Worm (Caenorhabditis elegans) whole organism, late embryonic: Measurements from ENCODE around the gene nlp-43.

ENCODE experiments used
- C38D4.7 ChIP-seq: fragments of 200-800 bp; sonication (Bioruptor generic); optimal IDR thresholded peaks from 2 replicates; lab custom pipeline; 2018; ENCODE audit warnings: mild to moderate bottlenecking, missing genetic modification characterization, moderate library complexity, missing compliant biosample characterization
- K02D7.2 ChIP-seq: sonication (generic microtip); optimal IDR thresholded peaks from 2 replicates; lab custom pipeline; 2017; ENCODE audit warnings: mild to moderate bottlenecking, missing genetic modification characterization, missing compliant biosample characterization
- K09A11.1 ChIP-seq: sonication (generic microtip); optimal IDR thresholded peaks from 2 replicates; lab custom pipeline; 2017; ENCODE audit warnings: antibody characterized with exemption, mild to moderate bottlenecking, missing genetic modification characterization, missing compliant biosample characterization; ENCODE audit not compliant: insufficient read depth
- T23F11.4 ChIP-seq: fragments of 200-800 bp; sonication (Bioruptor generic); optimal IDR thresholded peaks from 2 replicates; lab custom pipeline; 2018; ENCODE audit warnings: mild to moderate bottlenecking, missing genetic modification characterization, missing compliant biosample characterization
- Y22D7AL.16 ChIP-seq: sonication (generic microtip); optimal IDR thresholded peaks from 2 replicates; lab custom pipeline; 2016; ENCODE audit warnings: missing genetic modification characterization, missing compliant biosample characterization
- ceh-18 ChIP-seq: sonication (generic microtip); optimal IDR thresholded peaks from 2 replicates; lab custom pipeline; 2016; ENCODE audit warnings: missing genetic modification characterization, missing compliant biosample characterization
- ceh-2 ChIP-seq: sonication (generic microtip); optimal IDR thresholded peaks from 2 replicates; lab custom pipeline; 2016; ENCODE audit warnings: missing genotype, missing genetic modification characterization, missing compliant biosample characterization
- ceh-22 ChIP-seq: sonication (generic microtip); optimal IDR thresholded peaks from 2 replicates; lab custom pipeline; 2017; ENCODE audit warnings: missing biosample characterization, missing genetic modification characterization
- ceh-34 ChIP-seq: sonication (generic microtip); optimal IDR thresholded peaks from 2 replicates; lab custom pipeline; 2016; ENCODE audit warnings: mild to moderate bottlenecking, missing genetic modification characterization, missing compliant biosample characterization
- ceh-48 ChIP-seq: sonication (generic microtip); optimal IDR thresholded peaks from 2 replicates; lab custom pipeline; 2016; ENCODE audit warnings: missing genetic modification characterization, inconsistent platforms, missing compliant biosample characterization
- ceh-9 ChIP-seq: sonication (generic microtip); optimal IDR thresholded peaks from 2 replicates; lab custom pipeline; 2016; ENCODE audit warnings: mild to moderate bottlenecking, missing genetic modification characterization, inconsistent platforms, missing compliant biosample characterization
- elt-2 ChIP-seq: sonication (generic microtip); optimal IDR thresholded peaks from 2 replicates; lab custom pipeline; 2016; ENCODE audit warnings: missing genetic modification reagents, missing genetic modification characterization, missing compliant biosample characterization
- elt-4 ChIP-seq: sonication (generic microtip); optimal IDR thresholded peaks from 2 replicates; lab custom pipeline; 2016; ENCODE audit warnings: missing genetic modification characterization, missing compliant biosample characterization
- fax-1 ChIP-seq: sonication (generic microtip); optimal IDR thresholded peaks from 2 replicates; lab custom pipeline; 2016; ENCODE audit warnings: missing genotype, missing genetic modification characterization, missing compliant biosample characterization
- fkh-10 ChIP-seq: fragments of 150-350 bp; optimal IDR thresholded peaks from 2 replicates; lab custom pipeline; 2014; ENCODE audit warnings: missing biosample characterization, missing genetic modification reagents, missing genetic modification characterization
- fkh-6 ChIP-seq: sonication (generic microtip); optimal IDR thresholded peaks from 2 replicates; lab custom pipeline; 2016; ENCODE audit warnings: missing genetic modification characterization, missing compliant biosample characterization
- gmeb-2 ChIP-seq: sonication (generic microtip); optimal IDR thresholded peaks from 2 replicates; lab custom pipeline; 2016; ENCODE audit warnings: missing genetic modification characterization, inconsistent platforms, missing compliant biosample characterization
- hlh-15 ChIP-seq: sonication (generic microtip); optimal IDR thresholded peaks from 2 replicates; lab custom pipeline; 2016; ENCODE audit warnings: missing genetic modification characterization, missing compliant biosample characterization
- hlh-30 ChIP-seq: sonication (generic microtip); optimal IDR thresholded peaks from 2 replicates; lab custom pipeline; 2017; ENCODE audit warnings: antibody characterized with exemption, missing genetic modification characterization, missing compliant biosample characterization; ENCODE audit not compliant: insufficient read depth
- hlh-8 ChIP-seq: sonication (generic microtip); optimal IDR thresholded peaks from 2 replicates; lab custom pipeline; 2016; ENCODE audit warnings: missing genotype, missing genetic modification characterization, missing compliant biosample characterization
- lim-6 ChIP-seq: sonication (generic microtip); optimal IDR thresholded peaks from 2 replicates; lab custom pipeline; 2016; ENCODE audit warnings: missing genetic modification characterization, missing compliant biosample characterization
- lin-11 ChIP-seq: fragments of 200-800 bp; sonication (Bioruptor generic); optimal IDR thresholded peaks from 2 replicates; lab custom pipeline; 2018; ENCODE audit warnings: mild to moderate bottlenecking, missing genetic modification characterization, missing compliant biosample characterization
- madf-2 ChIP-seq: sonication (generic microtip); optimal IDR thresholded peaks from 2 replicates; lab custom pipeline; 2017; ENCODE audit warnings: missing genetic modification characterization, missing compliant biosample characterization
- nhr-232 ChIP-seq: sonication (generic microtip); optimal IDR thresholded peaks from 2 replicates; lab custom pipeline; 2016; ENCODE audit warnings: missing genetic modification characterization, missing compliant biosample characterization
- npax-4 ChIP-seq: sonication (generic microtip); optimal IDR thresholded peaks from 2 replicates; lab custom pipeline; 2016; ENCODE audit warnings: missing genetic modification characterization, missing compliant biosample characterization
- pat-9 ChIP-seq: fragments of 200-800 bp; sonication (Bioruptor generic); optimal IDR thresholded peaks from 2 replicates; lab custom pipeline; 2018; ENCODE audit warnings: mild to moderate bottlenecking, missing genetic modification characterization, moderate library complexity, missing compliant biosample characterization
- pha-4 ChIP-seq: fragments of 150-350 bp; optimal IDR thresholded peaks from 2 replicates; lab custom pipeline; 2018; ENCODE audit warnings: missing biosample characterization, missing genetic modification reagents, missing genetic modification characterization
- ref-2 ChIP-seq: sonication (generic microtip); optimal IDR thresholded peaks from 2 replicates; lab custom pipeline; 2016; ENCODE audit warnings: missing genetic modification characterization, missing compliant biosample characterization
- rnt-1 ChIP-seq: sonication (generic microtip); optimal IDR thresholded peaks from 2 replicates; lab custom pipeline; 2016; ENCODE audit warnings: missing genetic modification characterization, missing compliant biosample characterization
- sdc-2 ChIP-seq: sonication (generic microtip); optimal IDR thresholded peaks from 2 replicates; lab custom pipeline; 2016; ENCODE audit warnings: missing genotype, missing genetic modification characterization, missing compliant biosample characterization
- sox-2 ChIP-seq: fragments of 200-800 bp; sonication (Bioruptor generic); IDR thresholded peaks from 2 replicates; pipeline ENCODE4 v1.3.6; 2022; ENCODE audit warnings: missing genetic modification reagents, missing genetic modification characterization, missing compliant biosample characterization
- sox-4 ChIP-seq: sonication (generic microtip); optimal IDR thresholded peaks from 2 replicates; lab custom pipeline; 2017; ENCODE audit warnings: mild to moderate bottlenecking, missing genetic modification characterization, inconsistent platforms, missing compliant biosample characterization
- tbx-2 ChIP-seq: sonication (generic microtip); optimal IDR thresholded peaks from 2 replicates; lab custom pipeline; 2016; ENCODE audit warnings: missing genetic modification characterization, missing compliant biosample characterization
- tbx-7 ChIP-seq: sonication (generic microtip); optimal IDR thresholded peaks from 2 replicates; lab custom pipeline; 2016; ENCODE audit warnings: missing genotype, missing genetic modification characterization, missing compliant biosample characterization
- ttx-3 ChIP-seq: sonication (generic microtip); optimal IDR thresholded peaks from 2 replicates; lab custom pipeline; 2016; ENCODE audit warnings: missing genetic modification reagents, missing genetic modification characterization, missing compliant biosample characterization
- unc-3 ChIP-seq, 2 experiments: fragments of 200-800 bp in 1 of 2; sonication (Bioruptor generic) in 1 of 2; sonication (generic microtip) in 1 of 2; conservative IDR thresholded peaks in 1 of 2; optimal IDR thresholded peaks in 1 of 2; 2 replicates each; pipeline versions ENCODE4 v1.3.6 to Lab custom; 2016 to 2022; ENCODE audit warnings: missing compliant biosample characterization in 2 of 2, missing genetic modification characterization in 2 of 2, missing genetic modification reagents in 1 of 2
- unc-55 ChIP-seq: sonication (generic microtip); optimal IDR thresholded peaks from 2 replicates; lab custom pipeline; 2017; ENCODE audit warnings: missing biosample characterization, missing genetic modification reagents, missing genetic modification characterization
- unc-86 ChIP-seq: sonication (generic microtip); optimal IDR thresholded peaks from 2 replicates; lab custom pipeline; 2016; ENCODE audit warnings: missing genetic modification characterization, missing compliant biosample characterization
- zip-5 ChIP-seq: sonication (generic microtip); optimal IDR thresholded peaks from 2 replicates; lab custom pipeline; 2016; ENCODE audit warnings: missing genetic modification characterization, missing compliant biosample characterization

nlp-43 gene

ce11 chrIII:5004621-5005020 is 37.6 kb upstream of the nlp-43 start, which contains the start of gene R144.6:
Gene R144.6, minus strand, starts transcription at chrIII:5004721.
- TF ChIP-seq pha-4 (no peak), sox-4 (tag; lab: Kevin White, UChicago) (no peak), C38D4.7 (no peak), gmeb-2 (tag; lab: Kevin White, UChicago) (no peak), ceh-34 (tag; lab: Kevin White, UChicago) (no peak), ref-2 (tag; lab: Kevin White, UChicago) (no peak), ceh-9 (no peak)

DNA sequence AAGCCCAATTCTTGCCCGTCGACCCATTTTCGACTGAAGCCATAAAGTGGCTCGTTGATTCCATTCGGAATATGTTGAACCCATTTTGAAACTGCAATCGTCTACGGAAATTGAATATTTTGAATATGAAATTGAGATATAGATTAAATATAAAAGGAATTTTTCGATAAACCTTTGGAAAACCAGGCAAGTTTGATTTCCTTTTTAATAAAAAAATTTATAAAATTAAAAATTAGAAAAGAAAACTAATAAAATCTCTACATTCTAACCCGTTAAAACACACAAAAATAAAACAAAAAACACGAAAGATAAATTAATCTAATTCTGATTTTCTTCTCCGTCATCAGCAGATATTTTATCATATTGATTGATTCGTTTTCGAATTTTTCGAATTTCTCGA is 35.3 kb upstream of the nlp-43 start, which contains the start of gene R144.12:
Gene R144.12 (minus strand): TSS at position 101 of the 400 bp plus-strand sequence.
- TF ChIP-seq npax-4 (tag; lab: Kevin White, UChicago) (no peak), hlh-15 (tag; lab: Kevin White, UChicago) (no peak), unc-3 (GFP tag; conservative IDR thresholded peaks at IDR 0.05; lab: Robert Waterston, UW) (no peak), unc-3 (tag; optimal IDR thresholded peaks at IDR 0.05; lab: Kevin White, UChicago) (no peak), ceh-48 (tag; lab: Kevin White, UChicago) (no peak), ttx-3 (tag; lab: Kevin White, UChicago) (no peak), rnt-1 (tag; lab: Kevin White, UChicago) (no peak), K02D7.2 (tag; lab: Kevin White, UChicago) (no peak), fkh-10 (GFP tag; lab: Kevin White, UChicago) (no peak), unc-86 (tag; lab: Kevin White, UChicago) (no peak), unc-55 (GFP tag; lab: Kevin White, UChicago) (no peak), fax-1 (tag; lab: Kevin White, UChicago) (no peak), sox-2 (GFP tag; lab: Robert Waterston, UW) (no peak), ceh-9 (no peak)

- no peak for TF ChIP-seq elt-2
- TF ChIP-seq sdc-2 (tag; lab: Kevin White, UChicago): no peak
- TF ChIP-seq hlh-30 (tag; lab: Kevin White, UChicago): no peak
- no peak for TF ChIP-seq fkh-10 (GFP tag; lab: Kevin White, UChicago)
- TF ChIP-seq ceh-18: no peak
- TF ChIP-seq ceh-2 (tag; lab: Kevin White, UChicago): no peak
- no peak for TF ChIP-seq ceh-22 (tag; lab: Kevin White, UChicago)
- no peak for TF ChIP-seq fkh-6 (tag; lab: Kevin White, UChicago)
- TF ChIP-seq nhr-232: no peak
- TF ChIP-seq tbx-2: no peak
- no peak for TF ChIP-seq zip-5
- TF ChIP-seq T23F11.4: no peak
Observed at ce11 chrIII:5008730-5009129, 33.5 kb upstream of the nlp-43 start, which contains the start of gene R144.11. Gene R144.11, minus strand, starts transcription at chrIII:5008830.

ce11 chrIII:5010723-5011122 is 31.5 kb upstream of the nlp-43 start:
- TF ChIP-seq pha-4 (no peak), elt-4 (tag; lab: Kevin White, UChicago) (no peak), madf-2 (no peak), fkh-10 (GFP tag; lab: Kevin White, UChicago) (no peak)

ce11 chrIII:5012460-5012859 is 29.8 kb upstream of the nlp-43 start:
- TF ChIP-seq tbx-7 (tag; lab: Kevin White, UChicago) (no peak), ceh-18 (no peak), sox-4 (tag; lab: Kevin White, UChicago) (no peak), ceh-9 (no peak), ttx-3 (tag; lab: Kevin White, UChicago) (no peak), fkh-10 (GFP tag; lab: Kevin White, UChicago) (no peak), unc-3 (GFP tag; conservative IDR thresholded peaks at IDR 0.05; lab: Robert Waterston, UW) (no peak), unc-3 (tag; optimal IDR thresholded peaks at IDR 0.05; lab: Kevin White, UChicago) (no peak), pat-9 (tag; lab: Kevin White, UChicago) (no peak), hlh-8 (tag; lab: Kevin White, UChicago) (no peak), lim-6 (tag; lab: Kevin White, UChicago) (no peak), lin-11 (tag; lab: Kevin White, UChicago) (no peak), K09A11.1 (tag; lab: Kevin White, UChicago) (no peak), Y22D7AL.16 (tag; lab: Kevin White, UChicago) (no peak)
